Worm (Caenorhabditis elegans) whole organism, L3 larva: ENCODE data around the gene sri-61.

Experiments used
- ama-1 ChIP-seq: fragments of 150-350 bp; optimal IDR thresholded peaks from 2 replicates; lab custom pipeline; 2018
- elt-2 ChIP-seq: sonication (generic microtip); optimal IDR thresholded peaks from 2 replicates; lab custom pipeline; 2016; ENCODE audit warnings: missing genetic modification reagents, mild to moderate bottlenecking, missing genetic modification characterization, missing compliant biosample characterization
- fos-1 ChIP-seq: fragments of 150-350 bp; optimal IDR thresholded peaks from 2 replicates; lab custom pipeline; 2014; ENCODE audit warnings: missing biosample characterization, missing genetic modification characterization
- lin-39 ChIP-seq: fragments of 150-350 bp; optimal IDR thresholded peaks from 2 replicates; lab custom pipeline; 2018; ENCODE audit warnings: missing biosample characterization, missing genetic modification reagents, missing genetic modification characterization
- nhr-12 ChIP-seq: fragments of 150-350 bp; optimal IDR thresholded peaks from 2 replicates; lab custom pipeline; 2014; ENCODE audit warnings: missing biosample characterization, missing genetic modification characterization
- zag-1 ChIP-seq: fragments of 150-350 bp; optimal IDR thresholded peaks from 2 replicates; lab custom pipeline; 2014; ENCODE audit warnings: missing biosample characterization, missing genetic modification characterization

ce11 chrII:2717335-2717734 is 17.2 kb upstream of the sri-61 start, which contains the start of gene T05A8.3:
- TF ChIP-seq nhr-12 (tag; lab: Kevin White, UChicago) (no peak), ama-1 (lab: Kevin White, UChicago) (no peak), lin-39 (tag; lab: Kevin White, UChicago) (no peak), elt-2 (no peak), zag-1 (tag; lab: Kevin White, UChicago) (no peak), fos-1 (tag; lab: Kevin White, UChicago) (no peak)
